Worm (Caenorhabditis elegans) whole organism, L2 larva: ENCODE measurements around the gene vha-19.

Experiments
- elt-3 ChIP-seq: sonication (generic microtip); optimal IDR thresholded peaks from 2 replicates; lab custom pipeline; 2017; ENCODE audit warnings: missing biosample characterization, missing genetic modification characterization
- lsy-2 ChIP-seq, 2 experiments: fragments of 150-350 bp in 1 of 2; sonication (generic microtip) in 1 of 2; optimal IDR thresholded peaks; 2 replicates each; lab custom pipeline; 2014 to 2017; ENCODE audit warnings: missing biosample characterization in 2 of 2, missing genetic modification characterization in 2 of 2
- nhr-12 ChIP-seq: fragments of 150-350 bp; optimal IDR thresholded peaks from 2 replicates; lab custom pipeline; 2014; ENCODE audit warnings: missing biosample characterization, missing genetic modification characterization
- nhr-23 ChIP-seq: fragments of 150-350 bp; optimal IDR thresholded peaks from 2 replicates; lab custom pipeline; 2014; ENCODE audit warnings: missing biosample characterization, missing genetic modification reagents, missing genetic modification characterization
- sma-9 ChIP-seq, 2 experiments: fragments of 150-350 bp in 1 of 2; sonication (generic microtip) in 1 of 2; optimal IDR thresholded peaks; 2 replicates each; lab custom pipeline; 2014 to 2016; ENCODE audit warnings: missing genetic modification characterization in 2 of 2, mild to moderate bottlenecking in 1 of 2, missing biosample characterization in 1 of 2, missing compliant biosample characterization in 1 of 2, missing genetic modification reagents in 1 of 2, moderate library complexity in 1 of 2
- unc-62 ChIP-seq: fragments of 150-350 bp; optimal IDR thresholded peaks from 2 replicates; lab custom pipeline; 2014; ENCODE audit warnings: missing biosample characterization, missing genetic modification reagents, missing genetic modification characterization
- zag-1 ChIP-seq: fragments of 150-350 bp; optimal IDR thresholded peaks from 2 replicates; lab custom pipeline; 2014; ENCODE audit warnings: missing biosample characterization, missing genetic modification characterization

- no peak for TF ChIP-seq elt-3 (tag; lab: Kevin White, UChicago)
- no peak for TF ChIP-seq sma-9 (GFP tag; optimal IDR thresholded peaks at IDR 0.05; lab: Kevin White, UChicago)
- no peak for TF ChIP-seq sma-9 (tag; optimal IDR thresholded peaks at IDR 0.05; lab: Kevin White, UChicago)
- no peak for TF ChIP-seq nhr-12
- TF ChIP-seq zag-1 (tag; lab: Kevin White, UChicago) = no peak
- no peak for TF ChIP-seq lsy-2 (tag; optimal IDR thresholded peaks at IDR 0.05; lab: Kevin White, UChicago)
- TF ChIP-seq unc-62 (GFP tag; lab: Kevin White, UChicago) = no peak
- no peak for TF ChIP-seq nhr-23 (tag; lab: Kevin White, UChicago)
Measured at ce11 chrIV:3363784-3364183, 5.2 kb upstream of the vha-19 start.
